Fruit fly (Drosophila melanogaster) Kc167 (cell line): ENCODE results near the gene LPCAT.

Source experiments
- Myc ChIP-seq: fragments of >200 bp; optimal IDR thresholded peaks from 2 replicates; lab custom pipeline; 2017; ENCODE audit warnings: missing external identifiers
- Sin3A ChIP-seq: fragments of >200 bp; optimal IDR thresholded peaks from 2 replicates; lab custom pipeline; 2018; ENCODE audit warnings: missing external identifiers
- h ChIP-seq: fragments of >200 bp; optimal IDR thresholded peaks from 3 replicates; lab custom pipeline; 2018; ENCODE audit warnings: missing external identifiers
- insv ChIP-seq: fragments of >200 bp; optimal IDR thresholded peaks from 3 replicates; lab custom pipeline; 2018; ENCODE audit warnings: missing external identifiers
- psq ChIP-seq: fragments of >200 bp; optimal IDR thresholded peaks from 2 replicates; lab custom pipeline; 2017; ENCODE audit warnings: missing external identifiers
- ttk ChIP-seq: sonication (Bioruptor generic); optimal IDR thresholded peaks from 2 replicates; lab custom pipeline; 2017; ENCODE audit warnings: missing external identifiers

The LPCAT gene

DNA sequence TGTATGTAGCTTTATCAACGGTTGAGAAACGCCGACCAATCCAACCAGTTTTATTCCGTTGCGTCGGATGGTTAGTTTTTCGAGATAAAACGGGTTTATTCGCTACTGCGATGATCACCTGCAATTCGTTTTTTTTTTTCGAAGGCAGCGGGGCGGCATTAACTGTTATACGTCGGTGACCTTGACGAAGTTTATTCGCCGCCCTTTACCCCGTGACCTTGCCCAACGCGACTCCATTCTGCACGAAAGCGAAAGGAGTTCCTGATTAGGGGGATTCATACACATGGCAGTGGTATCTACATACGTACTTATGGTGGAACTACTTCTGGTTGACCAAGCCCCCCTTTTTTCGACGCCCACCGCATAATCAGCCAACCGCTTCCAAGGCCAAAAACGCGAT, 757 bp upstream of the LPCAT start:
- no peak for TF ChIP-seq Sin3A (lab: Kevin White, UChicago)
- no peak for TF ChIP-seq psq (lab: Kevin White, UChicago)
- TF ChIP-seq h (lab: Kevin White, UChicago): no peak
- no peak for TF ChIP-seq ttk (lab: Kevin White, UChicago)
- no peak for TF ChIP-seq insv (lab: Kevin White, UChicago)
- TF ChIP-seq Myc: no peak

DNA sequence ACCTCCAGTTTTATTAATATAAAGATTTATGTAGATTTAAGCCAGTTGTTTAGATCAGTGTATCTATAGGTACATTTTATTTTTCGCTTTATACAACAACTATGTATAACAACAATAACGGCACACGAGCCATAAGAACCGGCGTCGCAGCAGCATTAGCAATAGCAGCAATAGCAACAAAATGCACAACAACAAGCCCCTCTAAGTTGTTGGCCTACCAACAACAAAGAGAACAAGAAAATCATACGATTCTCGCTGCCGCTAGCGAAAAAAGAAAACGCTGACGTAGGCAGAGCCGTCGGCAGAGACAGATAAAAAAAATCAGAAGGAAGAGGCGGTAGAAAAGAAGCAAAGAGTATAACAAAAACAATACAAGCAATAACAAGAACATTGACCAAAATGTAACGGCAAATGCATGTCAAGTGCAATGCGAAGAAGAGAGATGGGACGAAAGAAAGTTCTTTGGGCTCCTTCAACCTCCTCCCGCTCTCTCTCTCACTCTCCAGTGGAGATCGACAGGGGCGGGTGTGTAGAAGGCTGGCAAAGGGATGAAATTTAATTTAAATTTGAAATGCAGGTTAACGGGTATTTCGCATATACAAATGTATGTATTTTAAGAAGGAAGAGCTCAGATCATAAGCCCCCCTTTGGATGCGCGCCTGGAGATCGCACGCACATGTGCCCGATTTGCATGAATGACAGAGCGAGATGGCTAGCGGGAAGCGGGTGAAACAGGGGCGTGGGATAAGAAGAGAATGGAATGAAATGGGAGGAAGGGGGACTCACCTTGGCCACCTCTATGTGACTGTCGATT, 884 bp downstream of the LPCAT start:
- no peak for TF ChIP-seq Myc
- no peak for TF ChIP-seq psq (lab: Kevin White, UChicago)

DNA sequence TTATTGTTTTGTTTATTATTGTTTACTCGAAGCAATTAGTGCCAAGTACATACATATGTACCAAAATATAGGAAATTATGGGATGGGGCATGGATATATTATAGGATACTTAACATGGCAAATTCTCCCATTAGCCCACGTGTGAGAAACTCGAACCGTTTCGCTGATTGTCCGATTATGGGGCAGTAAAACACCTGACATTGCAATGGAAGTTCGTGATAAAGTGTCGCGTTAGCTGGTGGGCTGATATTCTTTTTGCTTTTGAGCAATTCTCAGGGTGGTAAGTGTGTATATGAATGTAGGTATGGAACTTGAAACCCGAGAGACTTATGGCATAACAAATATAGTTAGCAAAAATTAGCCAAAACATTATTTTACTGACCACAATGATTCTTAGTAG, 1.8 kb downstream of the LPCAT start:
- no peak for TF ChIP-seq h (lab: Kevin White, UChicago)
- no peak for TF ChIP-seq ttk (lab: Kevin White, UChicago)
- no peak for TF ChIP-seq Sin3A (lab: Kevin White, UChicago)
- TF ChIP-seq psq (lab: Kevin White, UChicago): no peak
- TF ChIP-seq Myc: no peak
- no peak for TF ChIP-seq insv (lab: Kevin White, UChicago)

DNA sequence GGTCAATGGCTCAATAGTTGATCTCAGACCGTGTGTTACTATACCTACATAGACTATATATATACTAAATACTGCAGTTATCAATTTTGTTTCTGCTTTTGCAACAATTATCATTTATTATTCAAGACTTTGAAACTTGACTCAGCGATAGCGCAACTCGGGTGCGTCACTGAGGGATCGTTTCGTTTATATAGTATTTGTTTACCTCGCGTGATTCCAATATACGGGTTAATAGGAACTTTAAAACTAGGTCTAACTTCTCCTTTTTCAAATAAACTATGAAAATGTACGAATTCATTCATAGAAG, 2.5 kb downstream of the LPCAT start:
- TF ChIP-seq Myc (no peak), ttk (lab: Kevin White, UChicago) (no peak), psq (lab: Kevin White, UChicago) (no peak), insv (lab: Kevin White, UChicago) (no peak), h (lab: Kevin White, UChicago) (no peak), Sin3A (lab: Kevin White, UChicago) (no peak)

DNA sequence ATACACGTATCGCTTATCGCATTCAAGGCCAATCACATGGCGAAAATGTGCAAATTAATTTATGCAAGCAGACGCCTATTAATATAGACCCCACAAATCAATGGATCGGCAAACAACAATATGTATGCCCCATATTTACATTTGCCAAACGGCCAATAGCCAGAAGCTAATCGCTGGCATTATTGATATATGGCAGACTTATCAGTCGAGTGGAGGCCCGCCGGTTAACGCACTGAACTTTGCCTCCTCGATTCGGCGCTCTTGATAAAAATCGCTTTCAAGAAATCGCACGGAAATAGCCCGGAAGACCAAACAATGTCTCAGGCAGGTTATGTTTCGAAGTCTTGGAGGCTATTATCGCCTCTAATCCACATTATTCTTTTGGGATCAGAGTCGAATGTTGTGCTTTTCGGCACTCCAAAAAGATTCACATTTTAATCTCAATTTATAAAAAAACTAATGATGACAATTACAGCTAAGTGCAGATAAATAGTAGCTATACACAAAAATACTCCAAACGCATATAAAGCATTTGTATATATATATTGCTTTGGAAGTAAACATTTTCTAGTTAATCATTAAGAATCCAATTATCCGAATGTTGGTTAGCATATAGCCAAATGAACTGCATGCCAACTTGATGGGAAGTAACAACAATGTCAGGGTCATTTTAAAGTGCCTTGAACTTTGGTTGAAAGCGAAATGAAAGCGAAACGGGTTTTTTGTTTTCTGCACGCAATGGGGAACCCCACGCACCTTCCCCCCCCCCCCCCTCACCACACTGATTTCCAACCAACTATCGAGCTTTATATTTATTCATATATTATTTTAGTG, 3.1 kb downstream of the LPCAT start:
- TF ChIP-seq ttk (lab: Kevin White, UChicago) (no peak), insv (lab: Kevin White, UChicago) (no peak), psq (lab: Kevin White, UChicago) (no peak), h (lab: Kevin White, UChicago) (no peak), Sin3A (lab: Kevin White, UChicago) (no peak), Myc (no peak)

DNA sequence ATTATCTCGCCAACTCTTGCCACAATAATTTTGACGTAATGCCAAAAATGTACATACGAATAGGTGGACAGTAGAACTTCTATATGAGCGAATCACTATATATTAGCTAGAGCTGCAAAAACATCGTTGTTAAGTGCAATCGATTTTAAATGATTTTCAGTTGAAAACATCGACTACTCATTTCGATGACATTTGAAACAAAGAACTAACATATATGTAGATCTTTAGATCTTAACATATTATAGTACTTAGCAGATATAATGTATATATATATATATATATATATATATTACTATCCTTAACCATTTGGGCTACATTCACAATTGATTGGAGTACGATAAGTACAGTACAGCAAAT, 3.7 kb downstream of the LPCAT start, which contains the start of gene CG42395:
TSS of gene CG42395 (minus strand) at position 101 of the 357 bp plus-strand sequence.
- TF ChIP-seq psq (lab: Kevin White, UChicago) (no peak), insv (lab: Kevin White, UChicago) (no peak), Myc (no peak), h (lab: Kevin White, UChicago) (no peak), ttk (lab: Kevin White, UChicago) (no peak), Sin3A (lab: Kevin White, UChicago) (no peak)

DNA sequence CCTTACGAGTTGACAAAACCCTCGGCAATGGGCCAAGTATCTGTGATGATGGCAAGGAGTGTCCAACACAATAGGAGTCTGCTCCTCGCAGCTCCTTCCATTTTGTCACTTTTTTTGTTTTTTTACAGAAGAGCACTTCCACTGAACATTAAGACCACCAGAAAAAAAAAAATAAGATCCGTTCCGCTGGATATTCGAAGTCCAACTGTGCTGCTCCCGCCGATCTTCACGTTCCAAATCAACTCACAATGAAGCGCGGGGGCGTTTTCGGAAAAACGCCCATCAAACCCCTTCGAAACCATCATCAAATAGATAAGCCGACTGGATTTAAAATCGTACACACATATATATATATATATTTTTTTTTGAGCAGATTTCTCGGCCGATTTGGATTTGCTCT, 8.6 kb downstream of the LPCAT start, which contains the start of gene Cubn:
TSS of gene Cubn (minus strand) at position 101 of the 400 bp plus-strand sequence.
- TF ChIP-seq Sin3A (lab: Kevin White, UChicago): no peak
- no peak for TF ChIP-seq psq (lab: Kevin White, UChicago)
- TF ChIP-seq insv (lab: Kevin White, UChicago): no peak
- no peak for TF ChIP-seq h (lab: Kevin White, UChicago)
- TF ChIP-seq Myc: no peak
- no peak for TF ChIP-seq ttk (lab: Kevin White, UChicago)

DNA sequence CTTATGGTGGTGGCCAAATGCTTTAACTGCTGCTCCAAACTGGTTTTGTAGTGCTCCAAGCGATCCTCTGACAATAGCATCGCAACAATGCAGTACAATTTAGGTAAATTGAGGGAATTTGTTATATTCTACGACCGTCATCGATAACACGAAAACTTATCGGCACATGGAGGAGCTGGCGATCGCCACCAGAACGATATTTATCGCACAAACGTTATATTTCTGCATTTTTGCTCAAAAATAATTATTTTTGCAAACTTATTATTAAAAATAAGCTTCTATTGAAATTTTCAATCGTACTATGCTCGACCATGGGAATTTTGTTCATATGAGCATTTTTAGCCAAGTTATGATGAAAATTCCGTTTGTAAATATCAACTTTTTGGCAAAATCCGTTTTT, 23.4 kb downstream of the LPCAT start, which contains the start of gene CG15317:
TSS of gene CG15317 (minus strand) at position 148 of the 400 bp plus-strand sequence.
- TF ChIP-seq insv (lab: Kevin White, UChicago) (no peak), Myc (no peak), Sin3A (lab: Kevin White, UChicago) (no peak), ttk (lab: Kevin White, UChicago) (no peak), psq (lab: Kevin White, UChicago) (no peak), h (lab: Kevin White, UChicago) (no peak)

DNA sequence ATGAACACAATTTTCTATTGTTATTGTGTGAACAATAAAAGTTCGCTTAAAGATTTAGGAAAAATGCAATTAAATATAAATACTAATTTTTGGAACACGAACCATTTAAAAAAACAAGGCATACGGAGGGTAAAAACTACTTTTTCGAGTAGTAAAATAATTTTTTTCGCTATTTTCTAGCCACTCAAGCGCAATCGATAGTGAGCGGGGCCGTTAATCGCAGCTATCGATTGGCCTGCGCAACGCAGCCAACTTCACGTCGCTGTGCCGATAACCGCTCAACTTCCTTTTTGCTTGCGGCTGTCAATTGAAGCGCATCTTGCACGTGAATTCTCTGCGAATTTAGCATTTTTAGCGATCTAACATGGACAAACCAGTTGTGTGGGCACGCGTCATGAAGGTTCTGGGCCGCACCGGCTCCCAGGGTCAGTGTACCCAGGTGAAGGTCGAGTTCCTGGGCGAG, 25.4 kb downstream of the LPCAT start, which contains the start of gene RpS28b:
TSS of gene RpS28b (plus strand) at position 278 of the 463 bp plus-strand sequence.
- TF ChIP-seq psq (lab: Kevin White, UChicago) (no peak), insv (lab: Kevin White, UChicago) (no peak)

DNA sequence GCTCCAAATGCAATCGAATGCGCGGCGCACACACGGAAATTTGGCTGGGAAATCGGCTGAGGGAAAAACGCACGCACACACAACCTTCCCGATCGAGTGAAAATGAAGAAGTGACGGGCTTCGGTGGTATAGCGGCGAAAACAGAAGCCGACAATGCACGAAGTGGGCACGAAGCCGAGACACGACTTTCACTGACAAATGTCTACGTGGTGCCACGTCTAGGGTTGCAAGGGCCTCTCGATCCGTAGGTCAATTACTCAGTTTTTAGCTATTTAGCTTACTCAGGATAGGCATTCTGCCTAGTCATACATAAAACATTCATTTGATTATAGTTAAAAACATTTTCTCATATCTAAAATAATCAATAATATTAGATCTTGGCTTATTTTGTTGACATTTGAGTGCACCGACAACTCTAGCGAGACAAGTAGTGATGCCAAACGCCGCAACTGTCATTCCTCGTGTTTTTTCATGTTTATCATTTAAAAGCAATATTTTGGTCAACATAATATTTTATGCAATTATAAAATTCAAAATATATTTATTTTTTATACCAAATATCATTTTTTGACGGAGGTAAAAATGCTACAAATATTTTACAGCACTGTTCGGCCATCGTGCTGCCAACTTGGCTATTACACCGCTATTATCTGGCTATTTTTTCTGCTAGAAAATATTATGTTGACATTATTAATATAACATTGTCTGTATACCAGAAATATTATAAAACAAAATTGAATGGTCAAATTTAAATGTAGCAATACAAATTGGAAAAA, 26.1 kb downstream of the LPCAT start:
- TF ChIP-seq Sin3A (lab: Kevin White, UChicago) (no peak), h (lab: Kevin White, UChicago) (no peak), Myc (no peak), insv (lab: Kevin White, UChicago) (no peak), psq (lab: Kevin White, UChicago) (no peak), ttk (lab: Kevin White, UChicago) (no peak)

DNA sequence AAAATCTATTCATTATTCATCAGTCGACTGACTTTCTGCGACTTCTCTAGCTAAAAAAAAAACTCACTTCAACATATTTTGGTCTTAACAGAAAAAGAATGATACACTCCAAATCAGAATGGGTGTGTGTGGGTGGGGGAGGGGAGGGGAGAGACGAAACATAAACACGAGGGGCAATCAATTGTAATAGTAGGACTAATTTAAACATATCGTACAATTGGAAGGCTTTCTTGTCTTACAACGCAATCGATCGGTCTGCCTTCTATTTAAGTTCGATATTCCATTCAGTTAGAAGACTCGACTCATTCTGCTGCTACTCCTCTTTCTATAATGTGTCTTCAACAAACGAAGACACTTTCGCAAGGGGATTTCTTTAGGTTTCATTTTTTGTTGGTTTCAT, 28.6 kb downstream of the LPCAT start:
- no peak for TF ChIP-seq psq (lab: Kevin White, UChicago)
- TF ChIP-seq ttk (lab: Kevin White, UChicago): no peak
- TF ChIP-seq insv (lab: Kevin White, UChicago): no peak
- no peak for TF ChIP-seq h (lab: Kevin White, UChicago)
- no peak for TF ChIP-seq Sin3A (lab: Kevin White, UChicago)
